Worm (Caenorhabditis elegans): ENCODE results near the gene alh-8.

The alh-8 gene

DNA sequence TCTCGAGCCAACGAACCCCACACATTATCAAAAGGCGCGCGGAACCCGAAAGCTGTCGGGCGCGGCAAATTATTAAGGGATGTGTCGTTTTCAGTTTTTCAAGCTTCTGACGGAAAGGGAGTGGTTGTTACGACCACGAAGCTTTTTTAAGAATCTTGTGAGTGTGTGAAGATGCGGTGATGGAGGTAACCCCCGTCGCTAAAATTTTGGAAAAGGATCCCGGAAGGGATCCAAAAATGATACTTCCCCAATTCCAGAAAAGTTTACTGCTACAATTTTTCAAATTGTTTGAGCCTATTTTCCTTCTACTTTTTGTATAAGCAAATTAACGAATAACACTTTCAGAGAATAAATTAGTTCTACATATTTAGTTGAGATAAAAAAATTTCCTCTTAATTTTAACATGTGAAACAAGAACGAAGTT lies 27.8 kb downstream of the alh-8 start (continued):
- TF ChIP-seq dve-1 (tag; optimal IDR thresholded peaks at IDR 0.05; ENCODE audit: insufficient read depth) (peak; percentile 91), lin-13 (GFP tag; optimal IDR thresholded peaks at IDR 0.05) (peak; percentile 80), ceh-44 (GFP tag; IDR thresholded peaks at IDR 0.05) (peak; percentile 65), dmd-8 (GFP tag; IDR thresholded peaks at IDR 0.05) (no peak), ctbp-1 (GFP tag; IDR thresholded peaks at IDR 0.05) (peak; percentile 92), zip-11 (GFP tag; IDR thresholded peaks at IDR 0.05) (no peak), spr-3 (GFP tag; optimal IDR thresholded peaks at IDR 0.05) (peak; percentile 20), php-3 (GFP tag; IDR thresholded peaks at IDR 0.05) (peak; percentile 80), F10B5.3 (tag; optimal IDR thresholded peaks at IDR 0.05) (no peak), lin-29 (GFP tag; IDR thresholded peaks at IDR 0.05) (no peak; the same call in 1 of the 2 replicates), hmg-1.1 (GFP tag; IDR thresholded peaks at IDR 0.05) (peak; percentile 79), nhr-41 (GFP tag; IDR thresholded peaks at IDR 0.05) (peak; percentile 89), egl-27 (tag; optimal IDR thresholded peaks at IDR 0.05) (no peak), ceh-20 (GFP tag; IDR thresholded peaks at IDR 0.05) (0 out of 2 replicates have a peak, but pooled peaks have one; percentile 46), F37D6.2 (tag; optimal IDR thresholded peaks at IDR 0.05) (no peak), nhr-237 (tag; optimal IDR thresholded peaks at IDR 0.05) (no peak), dmd-9 (GFP tag; IDR thresholded peaks at IDR 0.05) (peak; percentile 55; the same call in 1 of the 2 replicates), nhr-76 (tag; optimal IDR thresholded peaks at IDR 0.05) (no peak), unc-130 (GFP tag; optimal IDR thresholded peaks at IDR 0.05) (no peak), hlh-11 (tag; optimal IDR thresholded peaks at IDR 0.05) (peak; percentile 55), lin-38 (GFP tag; IDR thresholded peaks at IDR 0.05) (peak; percentile 76), snpc-1.2 (GFP tag; IDR thresholded peaks at IDR 0.05) (peak; percentile 81), nhr-111 (GFP tag; optimal IDR thresholded peaks at IDR 0.05) (no peak), dpl-1 (GFP tag; optimal IDR thresholded peaks at IDR 0.05) (no peak), F26F4.8 (GFP tag; conservative IDR thresholded peaks at IDR 0.05) (no peak), nhr-11 (tag; optimal IDR thresholded peaks at IDR 0.05) (no peak), mep-1 (tag; optimal IDR thresholded peaks at IDR 0.05) (peak; percentile 93), tra-1 (GFP tag; IDR thresholded peaks at IDR 0.05) (0 out of 2 replicates have a peak, but pooled peaks have one; percentile 43), madf-9 (GFP tag; conservative IDR thresholded peaks at IDR 0.05) (0 out of 2 replicates have a peak, but pooled peaks have one; percentile 2), aly-2 (tag; optimal IDR thresholded peaks at IDR 0.05) (peak; percentile 39), nhr-6 (tag; optimal IDR thresholded peaks at IDR 0.05) (peak; percentile 48), nhr-42 (GFP tag; IDR thresholded peaks at IDR 0.05) (peak; percentile 76; the same call in 1 of the 2 replicates), jun-1 (tag; optimal IDR thresholded peaks at IDR 0.05) (no peak), nhr-25 (tag; optimal IDR thresholded peaks at IDR 0.05; ENCODE audit: borderline replicate concordance, insufficient read depth) (no peak), daf-8 (GFP tag; IDR thresholded peaks at IDR 0.05) (no peak), mdt-29 (GFP tag; IDR thresholded peaks at IDR 0.05) (peak; percentile 56; the same call in 1 of the 2 replicates), aha-1 (tag) (peak; percentile 99), lim-7 (GFP tag; IDR thresholded peaks at IDR 0.05) (peak; percentile 89), ceh-82 (tag; optimal IDR thresholded peaks at IDR 0.05) (no peak), D1046.2 (GFP tag; IDR thresholded peaks at IDR 0.05) (0 out of 2 replicates have a peak, but pooled peaks have one; percentile 40), ztf-11 (tag; optimal IDR thresholded peaks at IDR 0.05) (no peak), lin-39 (tag; optimal IDR thresholded peaks at IDR 0.05) (no peak), Y105C5A.15 (GFP tag; IDR thresholded peaks at IDR 0.05) (no peak), mxl-2 (GFP tag; conservative IDR thresholded peaks at IDR 0.05) (no peak), rbr-2 (tag; optimal IDR thresholded peaks at IDR 0.05) (no peak), sdz-12 (GFP tag; optimal IDR thresholded peaks at IDR 0.05) (peak; percentile 50), cey-2 (tag; optimal IDR thresholded peaks at IDR 0.05; ENCODE audit: borderline replicate concordance, insufficient read depth) (no peak), lin-15B (tag; optimal IDR thresholded peaks at IDR 0.05) (no peak), zag-1 (tag; optimal IDR thresholded peaks at IDR 0.05) (no peak), ceh-28 (tag; optimal IDR thresholded peaks at IDR 0.05) (no peak), unc-62 (GFP tag; optimal IDR thresholded peaks at IDR 0.05 in 1 of 2) (no peak), unc-62 (tag; optimal IDR thresholded peaks at IDR 0.05) (no peak)

All from whole organism, L4 larva.